Fruit fly (Drosophila melanogaster): ENCODE results near the gene CG42526.

CG42526 gene

dm6 chr3L:9422636-9423419, 12.4 kb downstream of the CG42526 start, which contains the start of gene aay (continued):
- TF ChIP-seq CG8359 (GFP tag; optimal IDR thresholded peaks at IDR 0.05; ENCODE audit: borderline replicate concordance): peak; percentile 95
- peak; percentile 40 for TF ChIP-seq Dref (GFP tag; IDR thresholded peaks at IDR 0.05)
- peak; percentile 91 for TF ChIP-seq CkIIα-i1 (GFP tag; IDR thresholded peaks at IDR 0.05)
- peak; percentile 29 for TF ChIP-seq gfzf (GFP tag; optimal IDR thresholded peaks at IDR 0.05)
- TF ChIP-seq her (GFP tag; optimal IDR thresholded peaks at IDR 0.05): peak; percentile 88
- no peak for TF ChIP-seq hth (optimal IDR thresholded peaks at IDR 0.05)
- peak; percentile 96 for TF ChIP-seq CG14667 (GFP tag; IDR thresholded peaks at IDR 0.05)
- peak; percentile 98 for TF ChIP-seq Camta (GFP tag; optimal IDR thresholded peaks at IDR 0.05)
- TF ChIP-seq Max (GFP tag; optimal IDR thresholded peaks at IDR 0.05): peak; percentile 99
- TF ChIP-seq kay (GFP tag; optimal IDR thresholded peaks at IDR 0.05): peak; percentile 98
- TF ChIP-seq CG2199 (GFP tag; IDR thresholded peaks at IDR 0.05): peak; percentile 97
- peak; percentile 99 for TF ChIP-seq CG10147 (GFP tag; optimal IDR thresholded peaks at IDR 0.05)
- no peak for TF ChIP-seq CG1832 (GFP tag; optimal IDR thresholded peaks at IDR 0.05)
- TF ChIP-seq Hr3 (GFP tag; optimal IDR thresholded peaks at IDR 0.05): peak; percentile 99
- peak; percentile 97 for TF ChIP-seq mam (GFP tag; optimal IDR thresholded peaks at IDR 0.05)
- TF ChIP-seq Adf1 (GFP tag; IDR thresholded peaks at IDR 0.05): peak; percentile 87
- peak; percentile 97 for TF ChIP-seq CG11247 (GFP tag; IDR thresholded peaks at IDR 0.05)
- no peak for TF ChIP-seq h (optimal IDR thresholded peaks at IDR 0.05)
- peak; percentile 93 for TF ChIP-seq dimm (GFP tag; IDR thresholded peaks at IDR 0.05)
- peak; percentile 94 for TF ChIP-seq sr (GFP tag; IDR thresholded peaks at IDR 0.05)
- peak; percentile 92 for TF ChIP-seq ssp (GFP tag; IDR thresholded peaks at IDR 0.05)
- peak; percentile 92 for TF ChIP-seq D19B (GFP tag; optimal IDR thresholded peaks at IDR 0.05)
- peak; percentile 97 for TF ChIP-seq H2.0 (GFP tag; IDR thresholded peaks at IDR 0.05)
- peak; percentile 97 for TF ChIP-seq CG6254 (GFP tag; optimal IDR thresholded peaks at IDR 0.05)
- peak; percentile 97 for TF ChIP-seq jing (GFP tag; optimal IDR thresholded peaks at IDR 0.05)
- peak; percentile 98 for TF ChIP-seq CG30431 (GFP tag; optimal IDR thresholded peaks at IDR 0.05)
- 0 out of 4 replicates have a peak, but pooled peaks have one; percentile 18 for TF ChIP-seq Dll (GFP tag; IDR thresholded peaks at IDR 0.05; ENCODE audit: partially characterized antibody)
- TF ChIP-seq Dp (GFP tag; optimal IDR thresholded peaks at IDR 0.05): peak; percentile 21
- TF ChIP-seq CG33213 (GFP tag; optimal IDR thresholded peaks at IDR 0.05): peak; percentile 98
- TF ChIP-seq Hmx (GFP tag; optimal IDR thresholded peaks at IDR 0.05): peak; percentile 96
- TF ChIP-seq maf-S (GFP tag; optimal IDR thresholded peaks at IDR 0.05): peak; percentile 95
- peak; percentile 99 for TF ChIP-seq salm (tag; optimal IDR thresholded peaks at IDR 0.05)
- peak; percentile 95 for TF ChIP-seq C15 (GFP tag; IDR thresholded peaks at IDR 0.05)
- peak; percentile 93 for TF ChIP-seq Elba2 (GFP tag; optimal IDR thresholded peaks at IDR 0.05)
- TF ChIP-seq so (GFP tag; IDR thresholded peaks at IDR 0.05): peak; percentile 98
- peak; percentile 92 for TF ChIP-seq NFAT (GFP tag; IDR thresholded peaks at IDR 0.05)
- TF ChIP-seq ewg (GFP tag; optimal IDR thresholded peaks at IDR 0.05): peak; percentile 97
- TF ChIP-seq repo (GFP tag; optimal IDR thresholded peaks at IDR 0.05): peak; percentile 95
- TF ChIP-seq Nf-YA (GFP tag; IDR thresholded peaks at IDR 0.05): peak; percentile 97
- peak; percentile 79 for TF ChIP-seq CG17912 (GFP tag; optimal IDR thresholded peaks at IDR 0.05)
- peak; percentile 97 for TF ChIP-seq CG4707 (GFP tag; optimal IDR thresholded peaks at IDR 0.05)
- TF ChIP-seq prd (optimal IDR thresholded peaks at IDR 0.05): no peak
- peak; percentile 99 for TF ChIP-seq prd (GFP tag; IDR thresholded peaks at IDR 0.05)
- peak; percentile 96 for TF ChIP-seq Lhr (GFP tag; optimal IDR thresholded peaks at IDR 0.05)
- TF ChIP-seq jigr1 (GFP tag; IDR thresholded peaks at IDR 0.05): peak; percentile 95
- peak; percentile 98 for TF ChIP-seq E2f1 (GFP tag; IDR thresholded peaks at IDR 0.05)
- TF ChIP-seq CG13894 (tag; optimal IDR thresholded peaks at IDR 0.05): peak; percentile 97
- peak; percentile 97 for TF ChIP-seq CG16779 (GFP tag; IDR thresholded peaks at IDR 0.05)
- TF ChIP-seq dati (GFP tag; IDR thresholded peaks at IDR 0.05): peak; percentile 90
- peak; percentile 97 for TF ChIP-seq scrt (GFP tag; optimal IDR thresholded peaks at IDR 0.05)
- peak; percentile 98 for TF ChIP-seq HHEX (GFP tag; optimal IDR thresholded peaks at IDR 0.05)
